Fruit fly (Drosophila melanogaster) whole organism, wandering third instar larva: ENCODE measurements around the gene CG34452.

ENCODE experiments used
- Abd-B ChIP-seq: fragments of >200 bp; optimal IDR thresholded peaks from 2 replicates; lab custom pipeline; 2017; ENCODE audit warnings: missing biosample characterization, missing genetic modification characterization
- CG32264 ChIP-seq: fragments of 200-800 bp; sonication (Bioruptor generic); optimal IDR thresholded peaks from 2 replicates; lab custom pipeline; 2016; ENCODE audit warnings: missing biosample characterization, missing genetic modification characterization
- CG9705 ChIP-seq: fragments of 200-800 bp; sonication (Bioruptor generic); optimal IDR thresholded peaks from 2 replicates; lab custom pipeline; 2018; ENCODE audit warnings: missing biosample characterization, mild to moderate bottlenecking, missing genetic modification characterization
- CrebA ChIP-seq: fragments of 200-800 bp; sonication (Bioruptor generic); optimal IDR thresholded peaks from 2 replicates; lab custom pipeline; 2016; ENCODE audit warnings: missing biosample characterization, mild to moderate bottlenecking, missing genetic modification characterization, borderline replicate concordance
- Dfd ChIP-seq: fragments of >200 bp; optimal IDR thresholded peaks from 2 replicates; lab custom pipeline; 2017; ENCODE audit warnings: missing biosample characterization, missing genetic modification characterization
- Dif ChIP-seq: fragments of 200-275, 200-300 bp; sonication (Bioruptor generic); optimal IDR thresholded peaks from 2 replicates; lab custom pipeline; 2018; ENCODE audit warnings: missing biosample characterization, missing genetic modification characterization; ENCODE audit not compliant: partially characterized antibody
- GATAd ChIP-seq: sonication (Bioruptor generic); optimal IDR thresholded peaks from 2 replicates; lab custom pipeline; 2016; ENCODE audit warnings: missing biosample characterization, missing genetic modification characterization
- HLH106 ChIP-seq: fragments of 200-800 bp; optimal IDR thresholded peaks from 3 replicates; lab custom pipeline; 2019; ENCODE audit warnings: missing biosample characterization, mild to moderate bottlenecking, missing genetic modification characterization, moderate library complexity
- Hnf4 ChIP-seq: fragments of 200-800 bp; sonication (Bioruptor generic); optimal IDR thresholded peaks from 2 replicates; lab custom pipeline; 2016; ENCODE audit warnings: missing biosample characterization, mild to moderate bottlenecking, missing genetic modification characterization
- Hr78 ChIP-seq: fragments of >200 bp; optimal IDR thresholded peaks from 2 replicates; lab custom pipeline; 2017; ENCODE audit warnings: missing biosample characterization, missing genetic modification characterization
- Hr83 ChIP-seq: fragments of 200-300 bp; sonication (Bioruptor generic); optimal IDR thresholded peaks from 2 replicates; lab custom pipeline; 2016; ENCODE audit warnings: missing biosample characterization, mild to moderate bottlenecking, missing genetic modification characterization, moderate library complexity; ENCODE audit not compliant: poor library complexity, severe bottlenecking
- Jra ChIP-seq: sonication (Bioruptor generic); optimal IDR thresholded peaks from 2 replicates; lab custom pipeline; 2016; ENCODE audit warnings: missing biosample characterization, missing genetic modification characterization
- Mio ChIP-seq: sonication (Bioruptor generic); optimal IDR thresholded peaks from 2 replicates; lab custom pipeline; 2016; ENCODE audit warnings: missing biosample characterization, missing genetic modification characterization
- Myc ChIP-seq: fragments of >200 bp; optimal IDR thresholded peaks from 2 replicates; lab custom pipeline; 2017
- N ChIP-seq: fragments of >200 bp; optimal IDR thresholded peaks from 2 replicates; lab custom pipeline; 2018; ENCODE audit warnings: missing biosample characterization, missing external identifiers, missing genetic modification characterization
- OdsH ChIP-seq: fragments of 200-800 bp; sonication (Bioruptor generic); optimal IDR thresholded peaks from 2 replicates; lab custom pipeline; 2016; ENCODE audit warnings: missing biosample characterization, mild to moderate bottlenecking, missing genetic modification characterization
- Rel ChIP-seq, 2 experiments: fragments of 200-800 bp; sonication (Bioruptor generic) in 1 of 2; optimal IDR thresholded peaks; 2 replicates in 1 of 2; 3 replicates in 1 of 2; lab custom pipeline; 2016 to 2019; ENCODE audit warnings: mild to moderate bottlenecking in 2 of 2, missing biosample characterization in 2 of 2, missing genetic modification characterization in 2 of 2, moderate library complexity in 1 of 2
- Sp1 ChIP-seq: fragments of 200-800 bp; sonication (Bioruptor generic); optimal IDR thresholded peaks from 3 replicates; lab custom pipeline; 2019; ENCODE audit warnings: missing biosample characterization, mild to moderate bottlenecking, missing genetic modification characterization, moderate library complexity
- Vsx2 ChIP-seq: fragments of 200-300, 225-300 bp; sonication (Bioruptor generic); optimal IDR thresholded peaks from 2 replicates; lab custom pipeline; 2018; ENCODE audit warnings: missing biosample characterization, missing genetic modification characterization; ENCODE audit not compliant: partially characterized antibody
- br ChIP-seq: fragments of 200-800 bp; sonication (Bioruptor generic); optimal IDR thresholded peaks from 2 replicates; lab custom pipeline; 2016; ENCODE audit warnings: missing biosample characterization, missing genetic modification characterization
- brk ChIP-seq: fragments of 200-800 bp; sonication (Bioruptor generic); optimal IDR thresholded peaks from 2 replicates; lab custom pipeline; 2016; ENCODE audit warnings: missing biosample characterization, mild to moderate bottlenecking, missing genetic modification characterization
- dl ChIP-seq, 2 experiments: fragments of 175-275, 200-275 bp in 1 of 2; fragments of 200-275 bp in 1 of 2; sonication (Bioruptor generic); optimal IDR thresholded peaks; lab custom pipeline; 2018; ENCODE audit warnings: mild to moderate bottlenecking in 2 of 2, missing biosample characterization in 2 of 2, missing genetic modification characterization in 2 of 2, moderate library complexity in 2 of 2; ENCODE audit not compliant: partially characterized antibody in 2 of 2, insufficient read depth in 1 of 2
- dmrt93B ChIP-seq: fragments of 200-800 bp; sonication (Bioruptor generic); optimal IDR thresholded peaks from 2 replicates; lab custom pipeline; 2018; ENCODE audit warnings: missing biosample characterization, mild to moderate bottlenecking, missing genetic modification characterization
- dsf ChIP-seq: sonication (Bioruptor generic); optimal IDR thresholded peaks from 2 replicates; lab custom pipeline; 2016; ENCODE audit warnings: missing biosample characterization, missing genetic modification characterization, borderline replicate concordance
- ey ChIP-seq: fragments of 200-800 bp; sonication (Bioruptor generic); optimal IDR thresholded peaks from 2 replicates; lab custom pipeline; 2016; ENCODE audit warnings: missing biosample characterization, missing genetic modification characterization
- foxo ChIP-seq, 2 experiments: fragments of 200-800 bp; sonication (Bioruptor generic); optimal IDR thresholded peaks; 2 replicates in 1 of 2; 3 replicates in 1 of 2; lab custom pipeline; 2016 to 2017; ENCODE audit warnings: missing biosample characterization in 2 of 2, missing genetic modification characterization in 2 of 2
- h ChIP-seq: fragments of 200-800 bp; sonication (Bioruptor generic); optimal IDR thresholded peaks from 3 replicates; lab custom pipeline; 2016; ENCODE audit warnings: missing biosample characterization, mild to moderate bottlenecking, missing genetic modification characterization
- jim ChIP-seq: fragments of 175-275, 200-325 bp; sonication (Bioruptor generic); optimal IDR thresholded peaks from 2 replicates; lab custom pipeline; 2016; ENCODE audit warnings: missing biosample characterization, mild to moderate bottlenecking, missing genetic modification characterization
- lola ChIP-seq: fragments of >200 bp; optimal IDR thresholded peaks from 2 replicates; lab custom pipeline; 2017; ENCODE audit warnings: missing biosample characterization, missing genetic modification characterization
- pan ChIP-seq: fragments of >200 bp; optimal IDR thresholded peaks from 2 replicates; lab custom pipeline; 2017
- psq ChIP-seq: fragments of 200-800 bp; sonication (Bioruptor generic); optimal IDR thresholded peaks from 3 replicates; lab custom pipeline; 2017; ENCODE audit warnings: missing biosample characterization, mild to moderate bottlenecking, missing genetic modification characterization, moderate library complexity
- rgr ChIP-seq: fragments of 200-800 bp; sonication (Bioruptor generic); optimal IDR thresholded peaks from 3 replicates; lab custom pipeline; 2016; ENCODE audit warnings: missing biosample characterization, mild to moderate bottlenecking, missing genetic modification characterization
- sage ChIP-seq: fragments of 200-800 bp; sonication (Bioruptor generic); optimal IDR thresholded peaks from 2 replicates; lab custom pipeline; 2016; ENCODE audit warnings: missing biosample characterization, mild to moderate bottlenecking, missing genetic modification characterization
- sv ChIP-seq: fragments of 200-800 bp; sonication (Bioruptor generic); optimal IDR thresholded peaks from 3 replicates; lab custom pipeline; 2016; ENCODE audit warnings: missing biosample characterization, missing genetic modification characterization
- tai ChIP-seq: sonication (Bioruptor generic); optimal IDR thresholded peaks from 2 replicates; lab custom pipeline; 2016; ENCODE audit warnings: missing biosample characterization, missing genetic modification characterization
- woc ChIP-seq: sonication (Bioruptor generic); optimal IDR thresholded peaks from 2 replicates; lab custom pipeline; 2016; ENCODE audit warnings: missing biosample characterization, mild to moderate bottlenecking, missing genetic modification characterization

Gene CG34452

DNA sequence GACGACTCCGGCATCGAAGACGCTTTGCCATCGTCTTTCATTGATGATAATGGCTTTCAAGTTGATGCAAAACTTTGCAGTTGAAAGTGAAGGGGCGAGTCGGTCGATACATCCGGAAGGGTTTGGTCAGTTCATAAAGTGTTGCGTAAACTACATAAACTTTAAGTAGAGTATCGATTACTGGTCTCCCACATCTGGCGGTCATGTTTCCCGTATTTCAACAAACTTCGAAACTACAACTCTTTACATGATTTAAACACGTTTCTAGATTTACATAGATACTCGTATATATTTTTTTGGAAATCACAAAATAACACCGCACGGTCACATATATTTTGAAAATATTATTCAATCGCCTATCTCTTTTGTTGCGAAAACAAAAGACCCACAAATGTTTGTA lies at the start of gene CG34452:
CG34452 (minus strand) TSS at position 101 of the 400 bp plus-strand sequence.
- TF ChIP-seq Vsx2 (GFP tag; lab: Kevin White, UChicago) (no peak), Sp1 (GFP tag; lab: Kevin White, UChicago) (no peak), N (GFP tag; lab: Kevin White, UChicago) (no peak)

- TF ChIP-seq Vsx2 (GFP tag; lab: Kevin White, UChicago) = no peak
- no peak for TF ChIP-seq tai
- no peak for TF ChIP-seq CG9705
- no peak for TF ChIP-seq brk (GFP tag; lab: Kevin White, UChicago)
- no peak for TF ChIP-seq lola (GFP tag; lab: Kevin White, UChicago)
- TF ChIP-seq Rel (GFP tag; optimal IDR thresholded peaks at IDR 0.05; lab: Kevin White, UChicago) = no peak
- TF ChIP-seq Rel (tag; optimal IDR thresholded peaks at IDR 0.05; lab: Kevin White, UChicago) = no peak
- TF ChIP-seq CG32264 (GFP tag; lab: Kevin White, UChicago) = no peak
- no peak for TF ChIP-seq Abd-B
- TF ChIP-seq woc (GFP tag; lab: Kevin White, UChicago) = no peak
- TF ChIP-seq psq (GFP tag; lab: Kevin White, UChicago) = no peak
- no peak for TF ChIP-seq jim (GFP tag; lab: Kevin White, UChicago)
- no peak for TF ChIP-seq ey
- no peak for TF ChIP-seq rgr (GFP tag; lab: Kevin White, UChicago)
- TF ChIP-seq foxo (GFP tag; optimal IDR thresholded peaks at IDR 0.05; lab: Kevin White, UChicago) = no peak
- no peak for TF ChIP-seq OdsH (GFP tag; lab: Kevin White, UChicago)
- TF ChIP-seq N (GFP tag; lab: Kevin White, UChicago) = no peak
Measured at dm6 chr3L:15731832-15732506, 44.3 kb upstream of the CG34452 start.

DNA sequence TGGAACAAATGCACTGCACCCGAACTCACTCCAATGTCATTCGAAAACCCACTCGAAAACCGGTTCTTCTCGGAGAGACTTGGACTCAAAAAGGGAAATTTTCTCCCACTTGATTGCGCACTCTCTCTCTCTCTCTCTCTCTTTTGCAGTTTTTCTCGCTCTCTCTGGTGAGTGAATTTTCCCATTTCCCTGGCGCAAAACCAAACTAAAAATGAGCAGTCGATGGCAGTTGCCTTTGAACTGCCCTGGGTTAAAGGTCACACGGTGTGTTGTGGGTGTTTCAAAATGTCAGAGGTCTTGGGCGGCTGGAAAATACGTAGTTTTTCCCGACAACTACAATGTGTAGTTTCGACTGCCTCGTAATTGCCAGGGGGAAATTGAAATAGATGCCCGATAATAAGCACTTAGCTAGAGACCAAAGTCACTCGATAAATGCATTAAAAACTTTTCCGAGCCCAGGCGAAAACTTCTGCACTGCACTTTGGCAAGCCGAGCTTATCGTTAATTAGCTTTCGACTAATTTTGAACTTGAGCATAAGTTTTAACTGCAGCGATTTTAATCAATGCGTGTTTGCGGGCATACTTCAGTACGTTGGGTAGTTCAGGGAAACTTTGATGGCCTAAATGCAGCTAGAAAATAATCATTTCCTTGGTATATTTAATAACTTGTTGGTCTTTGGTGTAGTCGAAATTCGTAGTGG lies 41.8 kb upstream of the CG34452 start:
- no peak for TF ChIP-seq Dfd (GFP tag; lab: Kevin White, UChicago)
- TF ChIP-seq dsf = no peak
- TF ChIP-seq ey = no peak
- no peak for TF ChIP-seq Myc
- TF ChIP-seq Vsx2 (GFP tag; lab: Kevin White, UChicago) = peak; percentile 11
- TF ChIP-seq sage (GFP tag; lab: Kevin White, UChicago) = peak; percentile 3
- TF ChIP-seq Hr83 = no peak
- no peak for TF ChIP-seq h
- no peak for TF ChIP-seq Sp1 (GFP tag; lab: Kevin White, UChicago)
- TF ChIP-seq CG9705 = no peak
- TF ChIP-seq Abd-B = no peak
- TF ChIP-seq OdsH (GFP tag; lab: Kevin White, UChicago) = no peak
- peak; percentile 62 to 66 for TF ChIP-seq dl (GFP tag; optimal IDR thresholded peaks at IDR 0.05; lab: Kevin White, UChicago; ENCODE audit: insufficient read depth in 1 of 2, partially characterized antibody in 2 of 2)
- peak; percentile 9 for TF ChIP-seq CrebA (GFP tag; lab: Kevin White, UChicago)
- no peak for TF ChIP-seq br (GFP tag; lab: Kevin White, UChicago)
- peak; percentile 88 for TF ChIP-seq Dif (GFP tag; lab: Kevin White, UChicago)
- no peak for TF ChIP-seq woc (GFP tag; lab: Kevin White, UChicago)
- TF ChIP-seq Rel (GFP tag; optimal IDR thresholded peaks at IDR 0.05; lab: Kevin White, UChicago) = peak; percentile 19
- no peak for TF ChIP-seq Rel (tag; optimal IDR thresholded peaks at IDR 0.05; lab: Kevin White, UChicago)
- TF ChIP-seq Mio (GFP tag; lab: Kevin White, UChicago) = no peak
- TF ChIP-seq, all 38 proteins: peak for 6

dm6 chr3L:15728195-15728594 lies 40.5 kb upstream of the CG34452 start, which contains the start of gene comm:
Gene comm (minus strand): TSS chr3L:15728430.
- TF ChIP-seq Hr78 (GFP tag; lab: Kevin White, UChicago) (no peak), Hnf4 (GFP tag; lab: Kevin White, UChicago) (no peak), Mio (GFP tag; lab: Kevin White, UChicago) (no peak), HLH106 (tag; lab: Kevin White, UChicago) (no peak), Jra (GFP tag; lab: Kevin White, UChicago) (no peak), foxo (GFP tag; optimal IDR thresholded peaks at IDR 0.05; lab: Kevin White, UChicago) (no peak), h (peak; percentile 28), Dif (GFP tag; lab: Kevin White, UChicago) (peak; percentile 10), sv (no peak), brk (GFP tag; lab: Kevin White, UChicago) (no peak), Hr83 (no peak), jim (GFP tag; lab: Kevin White, UChicago) (peak; percentile 20), CrebA (GFP tag; lab: Kevin White, UChicago) (no peak), dmrt93B (GFP tag; lab: Kevin White, UChicago) (no peak), sage (GFP tag; lab: Kevin White, UChicago) (no peak), Vsx2 (GFP tag; lab: Kevin White, UChicago) (peak; percentile 72), woc (GFP tag; lab: Kevin White, UChicago) (no peak), dl (GFP tag; optimal IDR thresholded peaks at IDR 0.05; lab: Kevin White, UChicago; ENCODE audit: insufficient read depth in 1 of 2, partially characterized antibody in 2 of 2) (peak in 1 of 2 experiments; percentile 2), Dfd (GFP tag; lab: Kevin White, UChicago) (no peak), dsf (no peak), ey (no peak), OdsH (GFP tag; lab: Kevin White, UChicago) (no peak), CG32264 (GFP tag; lab: Kevin White, UChicago) (no peak), tai (no peak), pan (no peak), Myc (no peak), GATAd (GFP tag; lab: Kevin White, UChicago) (no peak), Abd-B (no peak), N (GFP tag; lab: Kevin White, UChicago) (no peak), Rel (GFP tag; optimal IDR thresholded peaks at IDR 0.05; lab: Kevin White, UChicago) (no peak), Rel (tag; optimal IDR thresholded peaks at IDR 0.05; lab: Kevin White, UChicago) (peak; percentile 47)
